Worm (Caenorhabditis elegans) whole organism, L2 larva: ENCODE results near the gene F59B1.4.

Source experiments
- C34F6.9 ChIP-seq: fragments of 150-350 bp; optimal IDR thresholded peaks from 2 replicates; lab custom pipeline; 2014; ENCODE audit warnings: missing biosample characterization, missing genetic modification characterization
- dmd-4 ChIP-seq: sonication (generic microtip); optimal IDR thresholded peaks from 2 replicates; lab custom pipeline; 2017; ENCODE audit warnings: missing biosample characterization, missing genetic modification characterization
- lin-13 ChIP-seq: fragments of 150-350 bp; optimal IDR thresholded peaks from 2 replicates; lab custom pipeline; 2014; ENCODE audit warnings: missing biosample characterization, missing genetic modification reagents, missing genetic modification characterization
- mdl-1 ChIP-seq, 2 experiments: fragments of 150-350 bp in 1 of 2; sonication (generic microtip) in 1 of 2; optimal IDR thresholded peaks; 2 replicates each; lab custom pipeline; 2017; ENCODE audit warnings: missing biosample characterization in 2 of 2, missing genetic modification characterization in 2 of 2

- TF ChIP-seq mdl-1 (tag; optimal IDR thresholded peaks at IDR 0.05; lab: Kevin White, UChicago) (no peak), lin-13 (GFP tag; lab: Kevin White, UChicago) (no peak), dmd-4 (tag; lab: Kevin White, UChicago) (no peak), C34F6.9 (tag; lab: Kevin White, UChicago) (no peak)
Measured at ce11 chrV:3668464-3668863, 41.6 kb upstream of the F59B1.4 start, which contains the start of gene Y39H10B.2.
